Fruit fly (Drosophila melanogaster) whole organism, larva: Measurements from ENCODE around the gene bel.

Experiments
- noc ChIP-seq: fragments of 200-800 bp; sonication (Bioruptor generic); optimal IDR thresholded peaks from 3 replicates; lab custom pipeline; 2019; ENCODE audit warnings: missing biosample characterization, mild to moderate bottlenecking, missing genetic modification characterization, moderate library complexity

The bel gene

dm6 chr3R:8650741-8651140 lies 9.8 kb downstream of the bel start, which contains the start of the genes Mkk4 and SLIRP2:
Mkk4 (minus strand) TSS chr3R:8650796.
SLIRP2 (plus strand) TSS chr3R:8651084.
- TF ChIP-seq noc (tag; lab: Kevin White, UChicago) = peak; percentile 98

dm6 chr3R:8645580-8646220 lies 14.9 kb downstream of the bel start, which contains the start of gene Cyp313b1:
Cyp313b1 (minus strand) TSS chr3R:8645650.
- TF ChIP-seq noc (tag; lab: Kevin White, UChicago) = no peak

DNA sequence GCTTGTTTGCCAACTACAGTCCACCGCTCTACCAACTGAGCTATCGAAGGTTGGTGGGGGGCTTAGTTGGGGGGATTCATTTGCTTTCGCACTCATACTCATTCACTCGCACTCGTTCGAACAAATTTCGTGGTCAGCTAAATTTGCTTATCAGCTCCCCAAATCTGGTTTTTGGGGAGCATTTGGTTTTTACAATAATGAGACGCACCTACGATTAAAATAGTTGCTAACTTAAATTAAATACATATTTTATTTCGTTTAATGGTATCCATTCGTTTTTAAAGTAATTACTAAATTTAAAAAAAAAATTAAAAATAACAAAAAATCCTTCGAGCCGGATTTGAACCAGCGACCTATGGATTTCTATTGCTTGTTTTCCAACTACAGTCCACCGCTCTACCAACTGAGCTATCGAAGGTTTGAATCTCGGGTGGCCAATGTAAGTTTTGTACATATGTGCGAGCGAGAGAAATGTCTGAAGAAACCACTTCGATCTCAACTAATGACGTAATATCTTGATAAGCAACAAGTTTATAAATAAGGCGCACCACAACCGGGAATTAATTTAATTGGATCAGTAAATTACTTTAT lies 18.1 kb downstream of the bel start:
- TF ChIP-seq noc (tag; lab: Kevin White, UChicago) = peak; percentile 29

DNA sequence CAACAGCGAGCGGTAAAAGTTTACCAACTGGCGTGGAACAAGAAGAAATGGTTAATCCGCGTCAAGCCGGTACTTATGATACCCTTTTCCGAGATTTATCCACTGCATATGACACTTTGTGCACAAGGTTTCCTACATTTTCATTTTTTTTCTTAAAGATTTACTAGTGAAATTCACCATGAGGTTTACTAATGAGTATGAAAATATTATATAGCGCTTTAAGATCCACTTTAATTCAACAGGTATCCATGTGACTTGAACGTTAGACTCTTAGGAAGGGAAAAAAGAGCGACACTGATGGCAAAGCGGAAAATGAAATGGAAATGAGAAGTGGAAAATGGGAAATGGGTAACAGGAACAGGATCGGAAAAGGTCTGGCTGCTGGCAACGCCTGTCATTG lies 21.9 kb downstream of the bel start:
- TF ChIP-seq noc (tag; lab: Kevin White, UChicago) = no peak

dm6 chr3R:8635778-8636177 lies 24.8 kb downstream of the bel start, which contains the start of gene Or85e:
Or85e (minus strand) TSS chr3R:8635878.
- TF ChIP-seq noc (tag; lab: Kevin White, UChicago) = no peak

- TF ChIP-seq noc (tag; lab: Kevin White, UChicago) = no peak
Measured at dm6 chr3R:8620737-8621136, 39.8 kb downstream of the bel start.

dm6 chr3R:8619089-8619488 lies 41.5 kb downstream of the bel start:
- no peak for TF ChIP-seq noc (tag; lab: Kevin White, UChicago)

- TF ChIP-seq noc (tag; lab: Kevin White, UChicago) = no peak
Measured at dm6 chr3R:8616149-8616548, 44.4 kb downstream of the bel start.
